Worm (Caenorhabditis elegans): ENCODE data around the gene psa-3.

psa-3 gene

DNA sequence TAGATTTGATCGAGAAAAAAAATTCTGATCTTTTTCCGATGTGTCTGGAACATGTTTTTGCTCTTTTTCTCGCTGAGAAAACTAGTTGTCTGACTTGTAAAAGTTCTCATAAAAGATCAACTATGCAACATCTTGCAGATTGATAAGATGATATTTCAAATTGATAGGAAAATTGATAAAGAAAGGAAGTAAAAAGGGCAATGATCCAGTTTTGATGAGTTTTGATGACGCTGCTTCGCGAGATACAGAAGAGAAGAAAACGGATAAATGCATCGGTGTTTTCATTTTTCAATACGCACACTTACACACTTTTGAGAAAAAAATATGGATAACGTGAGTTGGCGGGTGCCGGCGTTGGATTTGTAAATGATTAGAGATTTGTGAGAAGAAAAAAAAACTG is 32.4 kb upstream of the psa-3 start:
- TF ChIP-seq dmd-4 (tag; optimal IDR thresholded peaks at IDR 0.05) (no peak), fos-1 (tag; optimal IDR thresholded peaks at IDR 0.05) (peak; percentile 61), ama-1 (optimal IDR thresholded peaks at IDR 0.05) (no peak), elt-3 (tag; optimal IDR thresholded peaks at IDR 0.05) (no peak), sma-9 (GFP tag; optimal IDR thresholded peaks at IDR 0.05) (peak; percentile 72), sma-9 (tag; optimal IDR thresholded peaks at IDR 0.05) (no peak), unc-39 (tag; optimal IDR thresholded peaks at IDR 0.05) (no peak), lin-13 (GFP tag; optimal IDR thresholded peaks at IDR 0.05) (no peak), Y55F3AM.14 (GFP tag; optimal IDR thresholded peaks at IDR 0.05) (no peak), aly-2 (tag; optimal IDR thresholded peaks at IDR 0.05) (no peak), ztf-4 (tag; optimal IDR thresholded peaks at IDR 0.05) (no peak), blmp-1 (tag; optimal IDR thresholded peaks at IDR 0.05; ENCODE audit: insufficient read depth) (peak; percentile 59), nhr-10 (tag; optimal IDR thresholded peaks at IDR 0.05) (no peak), C34F6.9 (tag; optimal IDR thresholded peaks at IDR 0.05) (no peak), egl-27 (tag; optimal IDR thresholded peaks at IDR 0.05) (peak; percentile 63), mbf-1 (tag; optimal IDR thresholded peaks at IDR 0.05) (no peak), nhr-129 (tag; optimal IDR thresholded peaks at IDR 0.05) (no peak), ceh-82 (tag; optimal IDR thresholded peaks at IDR 0.05) (no peak), lin-11 (tag; optimal IDR thresholded peaks at IDR 0.05) (no peak), nhr-21 (tag; optimal IDR thresholded peaks at IDR 0.05) (peak; percentile 46)

DNA sequence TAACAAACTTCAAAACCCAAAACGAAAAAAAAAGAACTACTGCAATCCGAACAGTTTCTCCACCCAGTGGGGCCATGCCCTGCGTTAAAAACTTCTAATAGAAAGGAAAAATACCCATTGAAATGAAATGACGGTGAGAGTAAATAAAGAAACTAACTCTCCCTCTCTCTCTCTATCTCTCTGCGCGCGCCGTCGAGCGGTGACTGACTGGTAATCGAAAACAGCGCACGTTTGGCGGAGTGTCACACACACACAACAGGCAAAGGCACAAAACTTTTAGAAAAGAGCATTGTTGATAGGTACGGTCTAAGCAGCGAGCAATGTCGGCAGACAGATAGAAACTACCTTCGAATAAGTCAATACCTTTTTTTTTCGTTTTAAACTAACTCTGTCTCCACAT is 31.2 kb upstream of the psa-3 start:
- TF ChIP-seq mdl-1 (tag; optimal IDR thresholded peaks at IDR 0.05) (peak in 1 of 2 experiments; percentile 9), lin-11 (tag; optimal IDR thresholded peaks at IDR 0.05) (no peak), elt-1 (tag; optimal IDR thresholded peaks at IDR 0.05) (no peak), elt-3 (tag; optimal IDR thresholded peaks at IDR 0.05) (no peak), nhr-129 (tag; optimal IDR thresholded peaks at IDR 0.05) (peak; percentile 61), F13H6.1 (tag; optimal IDR thresholded peaks at IDR 0.05) (peak; percentile 72), sma-9 (GFP tag; optimal IDR thresholded peaks at IDR 0.05) (peak; percentile 46), sma-9 (tag; optimal IDR thresholded peaks at IDR 0.05) (no peak), fos-1 (tag; optimal IDR thresholded peaks at IDR 0.05) (peak; percentile 38), unc-55 (GFP tag; optimal IDR thresholded peaks at IDR 0.05) (no peak), gmeb-1 (tag; optimal IDR thresholded peaks at IDR 0.05) (peak; percentile 19), blmp-1 (tag; optimal IDR thresholded peaks at IDR 0.05; ENCODE audit: insufficient read depth) (peak; percentile 42), lsy-2 (tag; optimal IDR thresholded peaks at IDR 0.05) (peak in 1 of 2 experiments; percentile 20)

DNA sequence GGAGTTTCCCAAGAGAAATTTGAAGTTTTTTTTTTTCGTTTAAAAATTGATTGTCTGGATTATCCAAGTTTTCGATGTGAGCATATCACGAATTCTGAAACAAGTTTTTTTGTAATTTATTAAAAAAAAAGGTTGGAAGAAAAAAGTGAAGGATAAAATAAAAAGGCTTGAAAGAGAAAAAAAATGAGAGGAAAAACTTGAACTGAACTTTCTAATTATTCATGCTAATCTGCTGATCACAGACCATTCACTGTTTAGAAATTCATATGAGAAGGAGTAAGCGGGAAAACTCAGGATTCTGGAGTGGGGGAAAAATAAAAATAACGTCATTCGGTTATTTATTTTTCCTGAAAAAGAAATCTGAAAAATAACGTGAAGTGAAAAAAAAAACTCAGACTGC is 30.0 kb upstream of the psa-3 start, which contains the start of gene svh-5:
Gene svh-5, minus strand, starts transcription at position 101 of the 400 bp plus-strand sequence.
- TF ChIP-seq ztf-1 (GFP tag; conservative IDR thresholded peaks at IDR 0.05) (no peak), sem-4 (tag; optimal IDR thresholded peaks at IDR 0.05) (no peak), mab-5 (tag; optimal IDR thresholded peaks at IDR 0.05) (no peak), nhr-237 (tag; optimal IDR thresholded peaks at IDR 0.05) (no peak), mdl-1 (tag; optimal IDR thresholded peaks at IDR 0.05) (no peak), zag-1 (tag; optimal IDR thresholded peaks at IDR 0.05) (no peak), nhr-11 (tag; optimal IDR thresholded peaks at IDR 0.05) (no peak), nhr-12 (tag; optimal IDR thresholded peaks at IDR 0.05) (no peak), C34F6.9 (tag; optimal IDR thresholded peaks at IDR 0.05) (no peak), Y55F3AM.14 (GFP tag; optimal IDR thresholded peaks at IDR 0.05) (no peak), fos-1 (tag; optimal IDR thresholded peaks at IDR 0.05) (no peak), unc-39 (tag; optimal IDR thresholded peaks at IDR 0.05) (no peak), nhr-6 (tag; optimal IDR thresholded peaks at IDR 0.05) (no peak), peb-1 (tag; optimal IDR thresholded peaks at IDR 0.05) (no peak), aly-2 (tag; optimal IDR thresholded peaks at IDR 0.05) (no peak), lin-13 (GFP tag; optimal IDR thresholded peaks at IDR 0.05) (no peak), ceh-16 (tag; optimal IDR thresholded peaks at IDR 0.05) (no peak), unc-55 (GFP tag; optimal IDR thresholded peaks at IDR 0.05) (no peak), lin-39 (tag; optimal IDR thresholded peaks at IDR 0.05) (no peak), elt-1 (tag; optimal IDR thresholded peaks at IDR 0.05) (no peak)

DNA sequence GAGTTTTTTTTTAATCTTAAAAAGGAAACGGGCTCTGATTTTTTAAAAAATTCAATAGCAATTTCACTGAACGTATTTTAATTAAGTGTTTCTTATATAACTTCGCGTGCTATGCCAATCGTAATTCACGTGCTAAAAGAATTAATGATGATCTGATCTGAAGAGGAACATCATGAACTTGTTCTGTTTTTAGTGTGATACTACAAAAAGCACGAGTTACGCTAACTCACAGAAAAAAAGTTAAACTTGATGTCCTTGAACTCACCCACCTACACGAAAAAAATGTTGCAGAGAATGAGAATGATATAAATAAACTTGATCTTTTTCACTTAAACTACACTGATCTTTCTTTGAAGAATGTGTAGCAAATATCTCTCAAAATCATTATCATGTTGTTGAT is 27.8 kb upstream of the psa-3 start:
- TF ChIP-seq peb-1 (tag; optimal IDR thresholded peaks at IDR 0.05) (no peak), sma-9 (GFP tag; optimal IDR thresholded peaks at IDR 0.05) (peak; percentile 30), sma-9 (tag; optimal IDR thresholded peaks at IDR 0.05) (no peak), crh-2 (tag; optimal IDR thresholded peaks at IDR 0.05) (peak; percentile 13), aly-2 (tag; optimal IDR thresholded peaks at IDR 0.05) (no peak), ztf-4 (tag; optimal IDR thresholded peaks at IDR 0.05) (no peak), nhr-25 (tag; optimal IDR thresholded peaks at IDR 0.05) (peak; percentile 82)
